Fruit fly (Drosophila melanogaster): ENCODE measurements around the gene CG5177.

CG5177 gene

dm6 chr2L:7401627-7402026 is 3.4 kb upstream of the CG5177 start (continued):
- TF ChIP-seq gcm2 (GFP tag; optimal IDR thresholded peaks at IDR 0.05) (peak; percentile 7), CG6683 (GFP tag; optimal IDR thresholded peaks at IDR 0.05) (peak; percentile 40), Opbp (GFP tag; IDR thresholded peaks at IDR 0.05; ENCODE audit: partially characterized antibody) (no peak), emc (GFP tag; optimal IDR thresholded peaks at IDR 0.05) (no peak), peb (GFP tag; IDR thresholded peaks at IDR 0.05) (peak; percentile 75; the same call in 1 of the 2 replicates), CG33557 (GFP tag; optimal IDR thresholded peaks at IDR 0.05) (peak; percentile 51), caup (GFP tag; optimal IDR thresholded peaks at IDR 0.05; ENCODE audit: severe bottlenecking) (peak; percentile 58), CG8388 (GFP tag; optimal IDR thresholded peaks at IDR 0.05) (peak; percentile 67), CG33213 (GFP tag; optimal IDR thresholded peaks at IDR 0.05) (no peak), GATAe (GFP tag; conservative IDR thresholded peaks at IDR 0.05) (no peak), tio (GFP tag; optimal IDR thresholded peaks at IDR 0.05) (peak; percentile 18), Atf6 (GFP tag; IDR thresholded peaks at IDR 0.05) (peak; percentile 76), CG32767 (GFP tag; IDR thresholded peaks at IDR 0.05) (0 out of 2 replicates have a peak, but pooled peaks have one; percentile 37), CG10267 (tag; optimal IDR thresholded peaks at IDR 0.05) (peak; percentile 66), CG7745 (tag; optimal IDR thresholded peaks at IDR 0.05) (no peak), pros (GFP tag; optimal IDR thresholded peaks at IDR 0.05) (no peak), org-1 (GFP tag; optimal IDR thresholded peaks at IDR 0.05) (peak; percentile 27), CG13287 (GFP tag; IDR thresholded peaks at IDR 0.05; ENCODE audit: partially characterized antibody) (no peak), CG7271 (tag; optimal IDR thresholded peaks at IDR 0.05) (no peak), CG17829 (tag; optimal IDR thresholded peaks at IDR 0.05) (peak; percentile 68), CG11456 (GFP tag; IDR thresholded peaks at IDR 0.05) (peak; percentile 76; the same call in 2 of the 3 replicates), Fer1 (GFP tag; optimal IDR thresholded peaks at IDR 0.05) (peak; percentile 56), lilli (GFP tag; optimal IDR thresholded peaks at IDR 0.05) (peak; percentile 66), Usf (GFP tag; optimal IDR thresholded peaks at IDR 0.05) (peak; percentile 23), crc (GFP tag; optimal IDR thresholded peaks at IDR 0.05) (no peak), pho (GFP tag; optimal IDR thresholded peaks at IDR 0.05) (no peak), CG3995 (GFP tag; optimal IDR thresholded peaks at IDR 0.05) (no peak), CG34422 (GFP tag; IDR thresholded peaks at IDR 0.05) (peak; percentile 73; the same call in 2 of the 3 replicates), danr (GFP tag; IDR thresholded peaks at IDR 0.05) (no peak), NK7.1 (GFP tag; optimal IDR thresholded peaks at IDR 0.05) (no peak), CG31224 (GFP tag; IDR thresholded peaks at IDR 0.05) (peak; percentile 63), kni (GFP tag; optimal IDR thresholded peaks at IDR 0.05) (no peak), CG17612 (GFP tag; IDR thresholded peaks at IDR 0.05) (0 out of 2 replicates have a peak, but pooled peaks have one; percentile 53), CG5245 (GFP tag; optimal IDR thresholded peaks at IDR 0.05) (peak; percentile 23), sim (GFP tag; IDR thresholded peaks at IDR 0.05) (peak; percentile 81), CG31441 (GFP tag; IDR thresholded peaks at IDR 0.05) (peak; percentile 71), fd96Cb (tag; optimal IDR thresholded peaks at IDR 0.05) (peak; percentile 55), CkIIα-i1 (GFP tag; IDR thresholded peaks at IDR 0.05) (no peak), Side (GFP tag; optimal IDR thresholded peaks at IDR 0.05) (no peak), Trl (optimal IDR thresholded peaks at IDR 0.05) (no peak), Trl (GFP tag; optimal IDR thresholded peaks at IDR 0.05) (no peak), TFAM (GFP tag; optimal IDR thresholded peaks at IDR 0.05) (no peak), knrl (GFP tag; IDR thresholded peaks at IDR 0.05; ENCODE audit: partially characterized antibody) (no peak), CoRest (tag; optimal IDR thresholded peaks at IDR 0.05) (peak; percentile 85), CG7357 (GFP tag; IDR thresholded peaks at IDR 0.05) (peak; percentile 54; the same call in 1 of the 3 replicates), maf-S (GFP tag; optimal IDR thresholded peaks at IDR 0.05) (no peak), dan (GFP tag; IDR thresholded peaks at IDR 0.05) (no peak), croc (GFP tag; conservative IDR thresholded peaks at IDR 0.05) (0 out of 3 replicates have a peak, but pooled peaks have one; percentile 23), CG15479 (GFP tag; optimal IDR thresholded peaks at IDR 0.05) (no peak), CG4360 (GFP tag; IDR thresholded peaks at IDR 0.05) (no peak), tgo (GFP tag; IDR thresholded peaks at IDR 0.05) (peak; percentile 92), her (GFP tag; optimal IDR thresholded peaks at IDR 0.05) (no peak)

Measured in whole organism, embryonic.